Fruit fly (Drosophila melanogaster) whole organism, embryonic: ENCODE results near the gene Ccn.

Experiments
- B-H2 ChIP-seq: fragments of 200-800 bp; sonication (Bioruptor generic); optimal IDR thresholded peaks from 2 replicates; lab custom pipeline; 2018; ENCODE audit warnings: missing biosample characterization, mild to moderate bottlenecking, missing genetic modification characterization
- CG9727 ChIP-seq: fragments of 200-800 bp; sonication (Bioruptor generic); optimal IDR thresholded peaks from 3 replicates; lab custom pipeline; 2017; ENCODE audit warnings: missing biosample characterization, mild to moderate bottlenecking, missing genetic modification characterization
- Pdp1 ChIP-seq, 2 experiments: fragments of 200-800 bp; sonication (Bioruptor generic); optimal IDR thresholded peaks; 3 replicates each; lab custom pipeline; 2016; ENCODE audit warnings: missing biosample characterization in 2 of 2, missing genetic modification characterization in 2 of 2, mild to moderate bottlenecking in 1 of 2, moderate library complexity in 1 of 2
- Sox100B ChIP-seq: fragments of 200-800 bp; sonication (Bioruptor generic); optimal IDR thresholded peaks from 3 replicates; lab custom pipeline; 2018; ENCODE audit warnings: missing biosample characterization, mild to moderate bottlenecking, missing genetic modification characterization
- abd-A ChIP-seq: fragments of 200-800 bp; sonication (Bioruptor generic); optimal IDR thresholded peaks from 3 replicates; lab custom pipeline; 2019; ENCODE audit warnings: missing biosample characterization, mild to moderate bottlenecking, missing genetic modification characterization, moderate library complexity
- bowl ChIP-seq: fragments of 200-800 bp; sonication (Bioruptor generic); IDR thresholded peaks from 2 replicates; pipeline ENCODE4 v1.3.6; 2022; ENCODE audit warnings: missing biosample characterization, missing genetic modification characterization
- btn ChIP-seq: fragments of 200-800 bp; sonication (Bioruptor generic); optimal IDR thresholded peaks from 2 replicates; lab custom pipeline; 2016; ENCODE audit warnings: missing biosample characterization, missing genetic modification characterization
- kni ChIP-seq: fragments of 200-800 bp; sonication (Bioruptor generic); optimal IDR thresholded peaks from 3 replicates; lab custom pipeline; 2017; ENCODE audit warnings: mild to moderate bottlenecking, missing biosample characterization, missing genetic modification reagents, missing genetic modification characterization
- mirr ChIP-seq: fragments of 200-800 bp; sonication (Bioruptor generic); optimal IDR thresholded peaks from 3 replicates; lab custom pipeline; 2018; ENCODE audit warnings: missing biosample characterization, mild to moderate bottlenecking, missing genetic modification characterization

DNA sequence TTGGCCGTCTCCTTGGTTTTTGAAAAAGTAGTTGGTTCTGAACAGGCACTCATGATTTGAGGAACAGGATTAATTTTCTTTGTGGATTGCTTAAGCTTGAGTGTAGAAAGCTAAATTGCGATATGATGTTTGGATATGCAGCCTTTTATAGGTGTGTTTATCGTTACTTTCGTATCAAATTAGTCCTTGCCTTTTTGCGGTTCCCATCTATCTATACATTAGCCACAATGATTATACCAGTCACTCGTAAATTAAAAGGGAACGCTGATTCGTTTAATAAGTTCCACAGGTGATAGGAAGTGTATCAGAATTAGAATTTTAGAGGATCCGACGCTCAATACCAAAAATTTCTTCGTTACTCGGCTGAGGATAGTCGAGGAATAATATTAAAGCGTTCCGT is 56.9 kb downstream of the Ccn start, which contains the start of gene CG6034:
- TF ChIP-seq Sox100B (GFP tag; lab: Kevin White, UChicago) (no peak), kni (no peak), Pdp1 (GFP tag; optimal IDR thresholded peaks at IDR 0.05; lab: Kevin White, UChicago) (no peak), bowl (GFP tag; lab: Robert Waterston, UW) (no peak), abd-A (tag; lab: Kevin White, UChicago) (no peak), CG9727 (GFP tag; lab: Kevin White, UChicago) (no peak), btn (GFP tag; lab: Kevin White, UChicago) (no peak), mirr (no peak), B-H2 (GFP tag; lab: Kevin White, UChicago) (no peak)
